Fruit fly (Drosophila melanogaster): Measurements from ENCODE around the gene cana.

dm6 chr2L:11302507-11302906 is 32.9 kb downstream of the cana start:
- TF ChIP-seq kay (GFP tag; ENCODE audit: borderline replicate concordance) = no peak
- TF ChIP-seq CG1620 (GFP tag; optimal IDR thresholded peaks at IDR 0.05) = no peak
- no peak for TF ChIP-seq Crg-1 (GFP tag; optimal IDR thresholded peaks at IDR 0.05)
- no peak for TF ChIP-seq Hr96 (GFP tag; optimal IDR thresholded peaks at IDR 0.05)
- TF ChIP-seq CG12768 (GFP tag; optimal IDR thresholded peaks at IDR 0.05) = no peak
- no peak for TF ChIP-seq tj (GFP tag; optimal IDR thresholded peaks at IDR 0.05)
- no peak for TF ChIP-seq cnc (optimal IDR thresholded peaks at IDR 0.05)
- no peak for TF ChIP-seq CG33017 (tag; optimal IDR thresholded peaks at IDR 0.05)

All from whole organism, adult.